Fruit fly (Drosophila melanogaster): ENCODE data around the gene Pgk.

Gene Pgk

dm6 chr2L:2721317-2721716 lies 31.6 kb downstream of the Pgk start (continued):
- no peak for TF ChIP-seq scrt (GFP tag; optimal IDR thresholded peaks at IDR 0.05)
- no peak for TF ChIP-seq Dp (GFP tag; optimal IDR thresholded peaks at IDR 0.05)
- no peak for TF ChIP-seq B-H1 (GFP tag; IDR thresholded peaks at IDR 0.05)
- TF ChIP-seq CG16813 (GFP tag; IDR thresholded peaks at IDR 0.05; ENCODE audit: partially characterized antibody) = no peak
- no peak for TF ChIP-seq CG34376 (GFP tag; optimal IDR thresholded peaks at IDR 0.05)
- TF ChIP-seq vfl (GFP tag; optimal IDR thresholded peaks at IDR 0.05) = no peak
- TF ChIP-seq nerfin-2 (GFP tag; IDR thresholded peaks at IDR 0.05; ENCODE audit: partially characterized antibody) = no peak

DNA sequence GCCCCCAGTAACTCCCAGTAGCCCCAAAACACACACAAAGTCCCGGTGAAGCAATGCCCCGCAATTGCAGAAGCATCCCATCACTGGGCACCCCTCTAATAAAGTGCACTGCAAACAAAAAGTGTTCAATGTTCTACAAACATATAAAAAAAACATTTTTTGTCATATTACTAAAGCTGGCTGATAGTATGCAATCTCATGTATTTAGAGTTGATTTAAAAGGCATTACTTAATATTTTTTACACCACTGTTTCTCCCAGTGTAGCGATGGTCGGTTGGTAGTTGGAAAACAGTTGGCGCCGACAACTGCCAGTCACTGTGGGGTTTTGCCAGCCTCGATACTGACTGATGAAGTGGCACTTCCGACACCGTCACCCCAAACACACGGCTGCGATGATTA lies 32.5 kb downstream of the Pgk start:
- TF ChIP-seq CG11398 (GFP tag; optimal IDR thresholded peaks at IDR 0.05) (no peak), grn (GFP tag; optimal IDR thresholded peaks at IDR 0.05) (no peak), Mrtf (GFP tag; IDR thresholded peaks at IDR 0.05) (0 out of 3 replicates have a peak, but pooled peaks have one; percentile 38), Bgb (GFP tag; IDR thresholded peaks at IDR 0.05; ENCODE audit: partially characterized antibody) (no peak), tup (GFP tag; optimal IDR thresholded peaks at IDR 0.05) (no peak), row (GFP tag; IDR thresholded peaks at IDR 0.05) (peak; percentile 54; the same call in 1 of the 3 replicates), z (GFP tag; IDR thresholded peaks at IDR 0.05) (no peak), lmd (GFP tag; IDR thresholded peaks at IDR 0.05) (peak; percentile 27; the same call in 1 of the 2 replicates), CG2120 (GFP tag; optimal IDR thresholded peaks at IDR 0.05) (peak; percentile 60), ken (GFP tag; IDR thresholded peaks at IDR 0.05) (no peak), CG9215 (GFP tag; IDR thresholded peaks at IDR 0.05) (no peak), CG6689 (GFP tag; IDR thresholded peaks at IDR 0.05) (peak; percentile 47; the same call in 1 of the 2 replicates), danr (GFP tag; IDR thresholded peaks at IDR 0.05) (no peak), Hmx (GFP tag; optimal IDR thresholded peaks at IDR 0.05) (no peak), CG17328 (GFP tag; IDR thresholded peaks at IDR 0.05) (no peak), sd (tag; optimal IDR thresholded peaks at IDR 0.05) (no peak), CG8388 (GFP tag; optimal IDR thresholded peaks at IDR 0.05) (no peak), fd102C (GFP tag; optimal IDR thresholded peaks at IDR 0.05) (no peak), Tbp (GFP tag; optimal IDR thresholded peaks at IDR 0.05) (no peak), NfI (GFP tag; optimal IDR thresholded peaks at IDR 0.05) (peak; percentile 5), CG8944 (GFP tag; optimal IDR thresholded peaks at IDR 0.05) (peak; percentile 14), gsb-n (tag; optimal IDR thresholded peaks at IDR 0.05) (no peak), caup (GFP tag; optimal IDR thresholded peaks at IDR 0.05; ENCODE audit: severe bottlenecking) (peak; percentile 10), CG14860 (GFP tag; IDR thresholded peaks at IDR 0.05; ENCODE audit: partially characterized antibody) (no peak), CG6791 (GFP tag; IDR thresholded peaks at IDR 0.05; ENCODE audit: partially characterized antibody) (no peak), usp (GFP tag; optimal IDR thresholded peaks at IDR 0.05) (no peak), CG7786 (GFP tag; optimal IDR thresholded peaks at IDR 0.05) (no peak), Lim3 (GFP tag; IDR thresholded peaks at IDR 0.05) (no peak), NFAT (GFP tag; IDR thresholded peaks at IDR 0.05) (no peak), CG14014 (GFP tag; IDR thresholded peaks at IDR 0.05) (peak; percentile 44; the same call in 1 of the 2 replicates), Dbx (GFP tag; IDR thresholded peaks at IDR 0.05) (peak; percentile 46; the same call in 1 of the 3 replicates), HLH4C (GFP tag; IDR thresholded peaks at IDR 0.05; ENCODE audit: partially characterized antibody) (no peak), CG2116 (GFP tag; optimal IDR thresholded peaks at IDR 0.05) (no peak), CG12391 (tag; optimal IDR thresholded peaks at IDR 0.05) (peak; percentile 15), lbe (GFP tag; optimal IDR thresholded peaks at IDR 0.05) (no peak), tll (GFP tag; optimal IDR thresholded peaks at IDR 0.05) (no peak), sisA (GFP tag; IDR thresholded peaks at IDR 0.05) (peak; percentile 39; the same call in 1 of the 2 replicates), twi (tag; optimal IDR thresholded peaks at IDR 0.05) (no peak), Nf-YB (GFP tag; optimal IDR thresholded peaks at IDR 0.05) (no peak), CG3281 (GFP tag; optimal IDR thresholded peaks at IDR 0.05) (peak; percentile 8), sr (GFP tag; IDR thresholded peaks at IDR 0.05) (no peak), ash1 (GFP tag; optimal IDR thresholded peaks at IDR 0.05) (no peak), CG34224 (GFP tag; IDR thresholded peaks at IDR 0.05; ENCODE audit: partially characterized antibody) (no peak)
